Worm (Caenorhabditis elegans) whole organism, early embryonic: ENCODE data around the gene K08D8.1.

Experiments
- F13C5.2 ChIP-seq: sonication (generic microtip); optimal IDR thresholded peaks from 2 replicates; lab custom pipeline; 2017; ENCODE audit warnings: mild to moderate bottlenecking, missing genetic modification characterization, inconsistent platforms, missing compliant biosample characterization
- aly-1 ChIP-seq: sonication (generic microtip); optimal IDR thresholded peaks from 2 replicates; lab custom pipeline; 2016; ENCODE audit warnings: missing genetic modification characterization, missing compliant biosample characterization
- ama-1 ChIP-seq: fragments of 150-350 bp; optimal IDR thresholded peaks from 2 replicates; lab custom pipeline; 2014
- ceh-13 ChIP-seq: fragments of 200-800 bp; sonication (Bioruptor generic); optimal IDR thresholded peaks from 2 replicates; lab custom pipeline; 2018; ENCODE audit warnings: mild to moderate bottlenecking, missing genetic modification characterization, missing compliant biosample characterization
- flt-1 ChIP-seq: fragments of 200-800 bp; sonication (Bioruptor generic); IDR thresholded peaks from 2 replicates; pipeline ENCODE4 v1.3.6; 2022; ENCODE audit warnings: missing genetic modification characterization, missing compliant biosample characterization
- hmbx-1 ChIP-seq: sonication (generic microtip); optimal IDR thresholded peaks from 2 replicates; lab custom pipeline; 2016; ENCODE audit warnings: mild to moderate bottlenecking, missing genetic modification characterization, missing compliant biosample characterization
- hmg-4 ChIP-seq: fragments of 200-800 bp; sonication (Bioruptor generic); optimal IDR thresholded peaks from 2 replicates; lab custom pipeline; 2018; ENCODE audit warnings: mild to moderate bottlenecking, missing genetic modification characterization, missing compliant biosample characterization
- hnd-1 ChIP-seq: sonication (generic microtip); optimal IDR thresholded peaks from 2 replicates; lab custom pipeline; 2016; ENCODE audit warnings: missing genetic modification characterization, missing compliant biosample characterization
- pes-1 ChIP-seq: fragments of 200-800 bp; sonication (Bioruptor generic); IDR thresholded peaks from 2 replicates; pipeline ENCODE4 v1.3.6; 2022; ENCODE audit warnings: missing genetic modification reagents, missing genetic modification characterization, missing compliant biosample characterization
- scrt-1 ChIP-seq: fragments of 200-800 bp; sonication (Bioruptor generic); IDR thresholded peaks from 2 replicates; pipeline ENCODE4 v1.3.6; 2022; ENCODE audit warnings: missing genetic modification characterization, missing compliant biosample characterization
- tbx-37 ChIP-seq: fragments of 200-800 bp; sonication (Bioruptor generic); conservative IDR thresholded peaks from 2 replicates; pipeline ENCODE4 v1.3.6; 2022; ENCODE audit warnings: missing genetic modification reagents, missing genetic modification characterization, missing compliant biosample characterization
- tra-4 ChIP-seq: sonication (generic microtip); optimal IDR thresholded peaks from 2 replicates; lab custom pipeline; 2017; ENCODE audit warnings: missing genetic modification characterization, missing compliant biosample characterization

DNA sequence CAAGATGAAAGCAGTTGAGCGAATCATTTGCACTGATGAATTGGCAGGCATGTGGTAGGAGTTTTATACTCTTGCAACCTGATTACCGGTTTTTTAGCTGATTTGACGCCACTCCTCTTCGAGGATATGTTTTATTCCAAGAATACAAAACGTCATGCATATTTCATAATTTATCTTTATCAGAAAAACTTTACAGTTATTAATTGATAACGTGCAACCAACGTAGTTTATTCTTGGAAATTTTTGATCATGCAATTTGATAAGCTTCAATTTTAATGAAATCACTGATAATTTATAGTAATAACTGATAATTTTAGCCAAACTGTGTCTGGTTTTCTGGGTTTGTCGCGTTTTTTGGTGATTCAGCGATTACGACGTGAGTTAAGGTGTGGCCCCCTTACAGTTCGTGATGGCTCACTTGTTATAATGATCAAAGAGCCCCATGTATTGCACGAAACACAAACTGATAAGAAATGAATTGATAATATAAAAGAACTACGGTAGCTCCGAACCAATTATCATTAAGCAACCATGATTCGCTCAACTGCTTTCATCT lies 44.0 kb downstream of the K08D8.1 start, which contains the start of the genes cld-1 and dod-21:
- TF ChIP-seq tbx-37 (GFP tag; lab: Robert Waterston, UW) (no peak), flt-1 (no peak), hmg-4 (GFP tag; lab: Kevin White, UChicago) (no peak), hmbx-1 (no peak), hnd-1 (tag; lab: Kevin White, UChicago) (no peak), ama-1 (lab: Kevin White, UChicago) (no peak), F13C5.2 (tag; lab: Kevin White, UChicago) (no peak), pes-1 (no peak), scrt-1 (GFP tag; lab: Robert Waterston, UW) (no peak), ceh-13 (GFP tag; lab: Kevin White, UChicago) (no peak), aly-1 (no peak), tra-4 (tag; lab: Kevin White, UChicago) (no peak)
